Worm (Caenorhabditis elegans) whole organism, young adult: ENCODE results near the gene B0361.9.

Experiments
- F10E7.11 ChIP-seq: sonication (generic microtip); optimal IDR thresholded peaks from 2 replicates; lab custom pipeline; 2017; ENCODE audit warnings: mild to moderate bottlenecking, missing genetic modification characterization, moderate library complexity, missing compliant biosample characterization
- F39B2.1 ChIP-seq: fragments of 200-800 bp; sonication (Bioruptor generic); IDR thresholded peaks from 2 replicates; pipeline ENCODE4 v1.3.6; 2022; ENCODE audit warnings: missing genetic modification reagents, missing genetic modification characterization, missing compliant biosample characterization
- F57A8.1 ChIP-seq: fragments of 200-800 bp; sonication (Bioruptor generic); optimal IDR thresholded peaks from 2 replicates; lab custom pipeline; 2018; ENCODE audit warnings: mild to moderate bottlenecking, missing genetic modification characterization, moderate library complexity, missing compliant biosample characterization
- K12H6.12 ChIP-seq: fragments of 200-800 bp; sonication (Bioruptor generic); optimal IDR thresholded peaks from 2 replicates; lab custom pipeline; 2018; ENCODE audit warnings: mild to moderate bottlenecking, missing genetic modification characterization, missing compliant biosample characterization
- Y53G8AR.9 ChIP-seq: fragments of 200-800 bp; sonication (Bioruptor generic); conservative IDR thresholded peaks from 2 replicates; pipeline ENCODE4 v1.3.6; 2022; ENCODE audit warnings: missing genetic modification reagents, missing genetic modification characterization, missing compliant biosample characterization
- Y56A3A.18 ChIP-seq: fragments of 200-800 bp; sonication (Bioruptor generic); IDR thresholded peaks from 2 replicates; pipeline ENCODE4 v1.3.6; 2022; ENCODE audit warnings: missing genetic modification reagents, missing genetic modification characterization, missing compliant biosample characterization
- Y95B8A.8 ChIP-seq: fragments of 200-800 bp; sonication (Bioruptor generic); IDR thresholded peaks from 2 replicates; pipeline ENCODE4 v1.3.6; 2022; ENCODE audit warnings: missing genetic modification reagents, missing genetic modification characterization, missing compliant biosample characterization
- aptf-2 ChIP-seq: fragments of 200-800 bp; sonication (Bioruptor generic); conservative IDR thresholded peaks from 2 replicates; pipeline ENCODE4 v1.3.6; 2022; ENCODE audit warnings: missing genetic modification reagents, missing genetic modification characterization, missing compliant biosample characterization
- aptf-3 ChIP-seq: fragments of 200-800 bp; sonication (Bioruptor generic); IDR thresholded peaks from 2 replicates; pipeline ENCODE4 v1.3.6; 2022; ENCODE audit warnings: missing genetic modification characterization, missing compliant biosample characterization
- atf-7 ChIP-seq: sonication (generic microtip); optimal IDR thresholded peaks from 2 replicates; lab custom pipeline; 2017; ENCODE audit warnings: mild to moderate bottlenecking, missing genetic modification characterization, missing compliant biosample characterization
- bed-2 ChIP-seq: fragments of 200-800 bp; sonication (Bioruptor generic); IDR thresholded peaks from 2 replicates; pipeline ENCODE4 v1.3.6; 2022; ENCODE audit warnings: missing genetic modification reagents, missing genetic modification characterization, missing compliant biosample characterization
- efl-1 ChIP-seq: fragments of 150-350 bp; optimal IDR thresholded peaks from 2 replicates; lab custom pipeline; 2014; ENCODE audit warnings: missing biosample characterization, missing genetic modification reagents, missing genetic modification characterization
- egl-44 ChIP-seq: fragments of 200-800 bp; sonication (Bioruptor generic); IDR thresholded peaks from 2 replicates; pipeline ENCODE4 v1.3.6; 2022; ENCODE audit warnings: missing genetic modification reagents, missing genetic modification characterization, missing compliant biosample characterization
- hlh-26 ChIP-seq: fragments of 200-800 bp; sonication (Bioruptor generic); conservative IDR thresholded peaks from 2 replicates; pipeline ENCODE4 v1.3.6; 2022; ENCODE audit warnings: missing genetic modification reagents, missing genetic modification characterization, missing compliant biosample characterization
- lag-1 ChIP-seq: fragments of 200-800 bp; sonication (Bioruptor generic); IDR thresholded peaks from 2 replicates; pipeline ENCODE4 v1.3.6; 2022; ENCODE audit warnings: missing genetic modification reagents, missing genetic modification characterization, missing compliant biosample characterization
- let-526 ChIP-seq: fragments of 200-800 bp; sonication (Bioruptor generic); IDR thresholded peaks from 2 replicates; pipeline ENCODE4 v1.3.6; 2022; ENCODE audit warnings: missing genetic modification reagents, missing genetic modification characterization, missing compliant biosample characterization
- let-607 ChIP-seq, 2 experiments: fragments of 200-800 bp in 1 of 2; sonication (Bioruptor generic) in 1 of 2; sonication (generic microtip) in 1 of 2; optimal IDR thresholded peaks; 2 replicates each; lab custom pipeline; 2016 to 2018; ENCODE audit warnings: mild to moderate bottlenecking in 2 of 2, missing compliant biosample characterization in 2 of 2, missing genetic modification characterization in 2 of 2, moderate library complexity in 2 of 2, missing genotype in 1 of 2
- lin-54 ChIP-seq: fragments of 200-800 bp; sonication (Bioruptor generic); optimal IDR thresholded peaks from 2 replicates; lab custom pipeline; 2018; ENCODE audit warnings: mild to moderate bottlenecking, missing genetic modification characterization, missing compliant biosample characterization
- lir-1 ChIP-seq: fragments of 200-800 bp; sonication (Bioruptor generic); conservative IDR thresholded peaks from 2 replicates; pipeline ENCODE4 v1.3.6; 2022; ENCODE audit warnings: missing genetic modification reagents, missing genetic modification characterization, missing compliant biosample characterization
- mel-28 ChIP-seq: sonication (generic microtip); optimal IDR thresholded peaks from 2 replicates; lab custom pipeline; 2016; ENCODE audit warnings: borderline replicate concordance, mild to moderate bottlenecking, missing genetic modification characterization, missing compliant biosample characterization
- nfyb-1 ChIP-seq: fragments of 200-800 bp; sonication (Bioruptor generic); IDR thresholded peaks from 2 replicates; pipeline ENCODE4 v1.3.6; 2022; ENCODE audit warnings: missing genetic modification reagents, missing genetic modification characterization, missing compliant biosample characterization
- nhr-120 ChIP-seq: fragments of 200-800 bp; sonication (Bioruptor generic); IDR thresholded peaks from 2 replicates; pipeline ENCODE4 v1.3.6; 2022; ENCODE audit warnings: missing genetic modification characterization, missing compliant biosample characterization
- nhr-27 ChIP-seq: fragments of 200-800 bp; sonication (Bioruptor generic); optimal IDR thresholded peaks from 2 replicates; lab custom pipeline; 2018; ENCODE audit warnings: mild to moderate bottlenecking, missing genetic modification characterization, moderate library complexity, missing compliant biosample characterization
- nhr-80 ChIP-seq: sonication (generic microtip); optimal IDR thresholded peaks from 2 replicates; lab custom pipeline; 2016; ENCODE audit warnings: missing genetic modification characterization, missing compliant biosample characterization
- pha-4 ChIP-seq: fragments of 150-350 bp; sonication (generic microtip); optimal IDR thresholded peaks from 2 replicates; lab custom pipeline; 2014; ENCODE audit warnings: missing biosample characterization, missing genetic modification reagents, missing genetic modification characterization
- repo-1 ChIP-seq: sonication (generic microtip); optimal IDR thresholded peaks from 2 replicates; lab custom pipeline; 2017; ENCODE audit warnings: mild to moderate bottlenecking, missing genetic modification characterization, missing compliant biosample characterization
- snpc-3.4 ChIP-seq: sonication (generic microtip); optimal IDR thresholded peaks from 2 replicates; lab custom pipeline; 2017; ENCODE audit warnings: missing genetic modification characterization, mild to moderate bottlenecking, missing compliant biosample characterization, antibody characterized with exemption, moderate library complexity, missing genotype, missing genetic modification reagents
- snpc-4 ChIP-seq, 5 experiments: fragments of 150-350 bp in 1 of 5; sonication (generic microtip) in 4 of 5; optimal IDR thresholded peaks; 2 replicates each; lab custom pipeline; 2014 to 2018; ENCODE audit warnings: missing genetic modification characterization in 5 of 5, missing biosample characterization in 3 of 5, antibody characterized with exemption in 2 of 5, mild to moderate bottlenecking in 2 of 5, missing compliant biosample characterization in 2 of 5, missing genotype in 2 of 5, moderate library complexity in 2 of 5, missing genetic modification reagents in 1 of 5
- zfh-2 ChIP-seq: fragments of 200-800 bp; sonication (Bioruptor generic); conservative IDR thresholded peaks from 2 replicates; pipeline ENCODE4 v1.3.6; 2022; ENCODE audit warnings: missing genetic modification reagents, missing genetic modification characterization, missing compliant biosample characterization
- ztf-22 ChIP-seq: fragments of 200-800 bp; sonication (Bioruptor generic); optimal IDR thresholded peaks from 2 replicates; lab custom pipeline; 2018; ENCODE audit warnings: mild to moderate bottlenecking, missing genetic modification characterization, moderate library complexity, missing compliant biosample characterization
- ztf-3 ChIP-seq: fragments of 200-800 bp; sonication (Bioruptor generic); optimal IDR thresholded peaks from 2 replicates; lab custom pipeline; 2018; ENCODE audit warnings: mild to moderate bottlenecking, missing genetic modification characterization, missing compliant biosample characterization

B0361.9 gene

ce11 chrIII:7329155-7329732 lies 29.8 kb upstream of the B0361.9 start, which contains the start of gene lab-2 (continued):
- TF ChIP-seq Y95B8A.8 (GFP tag; lab: Robert Waterston, UW) (0 out of 2 replicates have a peak, but pooled peaks have one; percentile 8), F39B2.1 (GFP tag; lab: Robert Waterston, UW) (no peak), zfh-2 (GFP tag; lab: Robert Waterston, UW) (no peak), nhr-27 (tag; lab: Kevin White, UChicago) (no peak), Y53G8AR.9 (GFP tag; lab: Robert Waterston, UW) (peak; percentile 53; the same call in 1 of the 2 replicates), lag-1 (GFP tag; lab: Robert Waterston, UW) (no peak), egl-44 (GFP tag; lab: Robert Waterston, UW) (no peak), nhr-120 (GFP tag; lab: Robert Waterston, UW) (no peak), let-526 (GFP tag; lab: Robert Waterston, UW) (0 out of 2 replicates have a peak, but pooled peaks have one; percentile 9), mel-28 (tag; lab: Kevin White, UChicago) (no peak), Y56A3A.18 (GFP tag; lab: Robert Waterston, UW) (peak; percentile 65; the same call in 1 of the 2 replicates), efl-1 (GFP tag; lab: Kevin White, UChicago) (no peak)

DNA sequence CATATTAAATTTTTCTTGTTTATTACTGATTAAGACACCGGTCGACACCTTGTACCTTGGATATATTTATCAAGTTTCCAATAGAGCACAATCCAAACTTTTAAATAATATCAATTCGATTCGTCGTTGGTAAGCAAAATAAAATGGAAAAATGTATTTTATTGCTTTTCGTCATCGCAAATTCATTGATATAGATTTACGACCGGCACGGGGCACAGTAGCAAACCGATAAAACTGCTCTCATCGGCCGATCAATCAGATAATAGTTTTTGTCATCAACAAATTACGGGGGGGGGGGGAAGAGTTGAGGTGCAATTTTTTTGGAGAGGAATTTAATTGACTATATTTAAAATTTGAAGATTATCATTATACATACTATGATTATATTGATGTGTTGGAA lies 23.9 kb upstream of the B0361.9 start:
- no peak for TF ChIP-seq aptf-2 (GFP tag; lab: Robert Waterston, UW)
- TF ChIP-seq K12H6.12 (tag; lab: Kevin White, UChicago): no peak
- TF ChIP-seq bed-2 (GFP tag; lab: Robert Waterston, UW): no peak
- TF ChIP-seq nhr-80 (tag; lab: Kevin White, UChicago): peak; percentile 24
- TF ChIP-seq snpc-4 (GFP tag; optimal IDR thresholded peaks at IDR 0.05; lab: Kevin White, UChicago): no peak
- no peak for TF ChIP-seq snpc-4 (tag; optimal IDR thresholded peaks at IDR 0.05; lab: Kevin White, UChicago)
- TF ChIP-seq nhr-120 (GFP tag; lab: Robert Waterston, UW): no peak
- no peak for TF ChIP-seq hlh-26 (GFP tag; lab: Robert Waterston, UW)
- TF ChIP-seq, all 124 proteins: peak for 1

DNA sequence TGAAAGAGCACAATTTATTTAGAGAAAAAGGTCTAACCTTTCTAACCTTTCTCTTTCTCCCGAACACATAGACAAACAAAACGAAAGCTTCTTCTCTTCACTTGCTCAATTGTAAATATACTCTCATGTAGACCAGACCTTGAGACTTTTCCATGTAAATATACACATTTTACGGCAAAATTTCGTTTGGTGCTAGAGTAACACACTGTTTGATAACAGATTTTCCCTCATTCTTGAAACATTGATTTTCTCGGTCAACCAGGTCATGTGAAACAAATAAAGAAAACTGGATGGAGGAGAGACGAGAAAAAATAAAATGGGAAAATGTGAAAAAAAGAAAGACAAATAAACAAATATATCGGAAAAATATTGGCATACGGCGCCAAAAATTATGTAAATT lies 22.6 kb upstream of the B0361.9 start:
- TF ChIP-seq pha-4 (tag; lab: Kevin White, UChicago) (peak; percentile 7), ztf-3 (GFP tag; lab: Kevin White, UChicago) (no peak)

DNA sequence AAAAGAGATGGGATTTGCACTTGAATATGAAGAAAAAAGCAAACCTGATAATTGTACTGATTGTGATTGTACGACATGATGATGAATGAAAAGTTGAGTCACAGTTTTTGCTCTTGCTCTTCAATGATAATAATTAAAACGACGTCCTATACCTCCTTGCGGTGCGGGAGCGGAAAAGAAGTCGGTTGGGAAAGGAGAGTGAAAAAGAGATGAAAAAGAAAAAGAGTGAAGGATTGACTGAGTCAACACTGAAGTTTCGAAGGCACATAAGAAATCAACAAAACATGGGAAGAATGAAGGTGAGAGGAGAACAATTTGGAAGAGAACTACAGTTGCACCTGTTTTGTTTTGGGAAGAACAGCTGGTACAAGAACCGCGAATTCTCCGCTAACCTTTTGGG lies 20.0 kb upstream of the B0361.9 start, which contains the start of gene F56C9.8:
TSS of gene F56C9.8 (minus strand) at position 120 of the 400 bp plus-strand sequence.
- peak; percentile 30 for TF ChIP-seq nhr-80 (tag; lab: Kevin White, UChicago)
- no peak for TF ChIP-seq F10E7.11 (tag; lab: Kevin White, UChicago)
- TF ChIP-seq lin-54 (GFP tag; lab: Kevin White, UChicago): no peak
- no peak for TF ChIP-seq snpc-3.4 (tag; lab: Kevin White, UChicago)
- TF ChIP-seq nfyb-1 (GFP tag; lab: Robert Waterston, UW): no peak

- TF ChIP-seq repo-1 (tag; lab: Kevin White, UChicago) (no peak), nhr-80 (tag; lab: Kevin White, UChicago) (peak; percentile 63)
Observed at ce11 chrIII:7317354-7317753, 17.9 kb upstream of the B0361.9 start.

DNA sequence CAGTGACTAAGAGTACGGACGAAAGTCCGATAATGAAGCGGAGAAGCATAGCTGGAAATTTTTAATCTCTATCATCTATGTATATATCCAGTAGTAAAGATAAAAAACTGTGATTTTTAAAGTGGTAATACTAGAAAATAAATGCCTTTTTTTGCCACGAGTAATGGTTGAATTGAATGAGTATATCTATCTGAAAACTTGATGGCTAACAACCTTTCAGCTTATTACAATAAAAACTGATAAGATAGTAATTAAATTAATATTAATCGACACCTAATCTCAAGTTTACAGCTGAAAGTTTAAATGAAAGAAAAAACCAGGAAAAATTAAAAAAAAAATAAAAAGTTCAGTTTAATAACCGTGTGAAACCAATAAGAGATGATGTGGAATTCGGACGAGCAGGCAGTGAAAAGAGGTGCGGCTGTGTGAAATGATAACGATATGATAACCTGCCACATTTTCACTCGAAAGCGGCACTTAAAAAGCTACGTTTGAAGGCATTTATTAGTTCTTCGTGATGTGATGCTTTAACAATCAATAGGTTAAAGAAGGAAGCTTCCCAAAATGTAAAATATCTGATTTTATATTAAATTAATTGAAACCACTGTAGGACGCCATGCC lies 15.6 kb upstream of the B0361.9 start, which contains the start of gene nspg-6:
TSS of gene nspg-6 (minus strand) at position 51 of the 621 bp plus-strand sequence.
- TF ChIP-seq F57A8.1 (GFP tag; lab: Kevin White, UChicago) (no peak), ztf-22 (no peak), aptf-3 (GFP tag; lab: Robert Waterston, UW) (no peak), lir-1 (no peak), let-607 (tag; optimal IDR thresholded peaks at IDR 0.05; lab: Kevin White, UChicago) (no peak), nhr-80 (tag; lab: Kevin White, UChicago) (peak; percentile 75), atf-7 (tag; lab: Kevin White, UChicago) (no peak)
